Worm (Caenorhabditis elegans) whole organism, early embryonic: ENCODE results near the gene sup-12.

Source experiments
- ama-1 ChIP-seq: fragments of 150-350 bp; optimal IDR thresholded peaks from 2 replicates; lab custom pipeline; 2014
- ets-7 ChIP-seq: sonication (generic microtip); optimal IDR thresholded peaks from 2 replicates; lab custom pipeline; 2016; ENCODE audit warnings: missing genotype, missing genetic modification characterization, missing compliant biosample characterization
- scrt-1 ChIP-seq: fragments of 200-800 bp; sonication (Bioruptor generic); IDR thresholded peaks from 2 replicates; pipeline ENCODE4 v1.3.6; 2022; ENCODE audit warnings: missing genetic modification characterization, missing compliant biosample characterization

DNA sequence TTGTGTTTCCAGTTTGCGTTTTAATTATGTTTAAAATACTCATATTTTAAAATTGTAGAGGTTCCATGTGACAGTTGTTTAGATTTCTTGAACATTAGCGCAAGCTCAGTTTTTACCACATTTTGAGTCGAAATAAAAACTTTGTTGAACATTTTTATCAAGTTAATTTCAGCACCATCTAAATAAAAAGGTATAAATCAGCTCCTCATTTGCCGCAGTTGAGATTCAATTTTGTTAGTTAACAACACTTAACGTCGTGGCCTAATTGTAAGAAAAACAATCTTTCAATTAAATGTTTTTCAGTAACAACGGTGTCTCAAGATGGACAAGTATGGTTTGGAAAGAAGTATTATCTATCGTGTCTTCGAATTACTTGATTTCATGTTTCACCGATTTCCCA, 16.4 kb downstream of the sup-12 start:
- TF ChIP-seq scrt-1 (no peak), ama-1 (lab: Kevin White, UChicago) (no peak), ets-7 (tag; lab: Kevin White, UChicago) (no peak)
